Fruit fly (Drosophila melanogaster): ENCODE data around the gene ergic53.
A peak's percentile ranks its signal among the peaks of the same experiment; 100 is the strongest.

Gene ergic53

dm6 chr3L:8557018-8557417 lies 22.2 kb downstream of the ergic53 start:
- TF ChIP-seq nerfin-1 (tag; optimal IDR thresholded peaks at IDR 0.05) (peak; percentile 78), Deaf1 (tag; optimal IDR thresholded peaks at IDR 0.05) (peak; percentile 24), CG31365 (tag; optimal IDR thresholded peaks at IDR 0.05) (no peak), ewg (GFP tag; optimal IDR thresholded peaks at IDR 0.05) (peak; percentile 74), vvl (GFP tag; IDR thresholded peaks at IDR 0.05) (no peak), tll (GFP tag; optimal IDR thresholded peaks at IDR 0.05) (peak in 1 of 2 experiments; percentile 28), cg (GFP tag; optimal IDR thresholded peaks at IDR 0.05) (peak; percentile 36), ranshi (GFP tag; IDR thresholded peaks at IDR 0.05) (no peak), Nf-YC (tag; optimal IDR thresholded peaks at IDR 0.05) (peak; percentile 89), sens (GFP tag) (peak; percentile 28), Nf-YB (GFP tag; optimal IDR thresholded peaks at IDR 0.05) (peak; percentile 87), CG13624 (GFP tag; optimal IDR thresholded peaks at IDR 0.05) (no peak), cas (GFP tag; IDR thresholded peaks at IDR 0.05) (no peak), CG1832 (GFP tag; optimal IDR thresholded peaks at IDR 0.05) (peak; percentile 34), MTF-1 (GFP tag; optimal IDR thresholded peaks at IDR 0.05; ENCODE audit: borderline replicate concordance) (no peak), pros (GFP tag; optimal IDR thresholded peaks at IDR 0.05) (peak; percentile 68), seq (GFP tag; IDR thresholded peaks at IDR 0.05) (peak; percentile 44; the same call in 1 of the 2 replicates), stc (GFP tag; IDR thresholded peaks at IDR 0.05) (no peak)

dm6 chr3L:8559754-8560328 lies 25.1 kb downstream of the ergic53 start:
- TF ChIP-seq CG17568 (GFP tag; optimal IDR thresholded peaks at IDR 0.05): no peak
- no peak for TF ChIP-seq Hr3 (GFP tag; optimal IDR thresholded peaks at IDR 0.05)
- peak; percentile 63 to 66 for TF ChIP-seq Trl (optimal IDR thresholded peaks at IDR 0.05)
- peak; percentile 10 for TF ChIP-seq Trl (GFP tag; optimal IDR thresholded peaks at IDR 0.05)
- TF ChIP-seq CG14860 (GFP tag; IDR thresholded peaks at IDR 0.05; ENCODE audit: partially characterized antibody): peak; percentile 19; the same call in 1 of the 3 replicates
- TF ChIP-seq Rx (GFP tag; IDR thresholded peaks at IDR 0.05): no peak
- no peak for TF ChIP-seq knrl (GFP tag; IDR thresholded peaks at IDR 0.05; ENCODE audit: partially characterized antibody)
- TF ChIP-seq Ets65A (GFP tag): peak; percentile 51
- TF ChIP-seq HmgD (GFP tag; optimal IDR thresholded peaks at IDR 0.05): no peak
- peak; percentile 18 for TF ChIP-seq nerfin-1 (tag; optimal IDR thresholded peaks at IDR 0.05)
- TF ChIP-seq ewg (GFP tag; optimal IDR thresholded peaks at IDR 0.05): peak; percentile 93
- TF ChIP-seq HLHmδ (GFP tag; optimal IDR thresholded peaks at IDR 0.05): peak; percentile 23
- TF ChIP-seq Lim3 (GFP tag; IDR thresholded peaks at IDR 0.05): no peak
- no peak for TF ChIP-seq shn (GFP tag; optimal IDR thresholded peaks at IDR 0.05)
- TF ChIP-seq esg (GFP tag; conservative IDR thresholded peaks at IDR 0.05): no peak
- no peak for TF ChIP-seq ap (GFP tag; IDR thresholded peaks at IDR 0.05)
- TF ChIP-seq CG17328 (GFP tag; IDR thresholded peaks at IDR 0.05): peak; percentile 13; the same call in 1 of the 2 replicates
- TF ChIP-seq Rfx (GFP tag; IDR thresholded peaks at IDR 0.05): no peak
- TF ChIP-seq seq (GFP tag; IDR thresholded peaks at IDR 0.05): peak; percentile 88
- peak; percentile 54 for TF ChIP-seq pros (GFP tag; optimal IDR thresholded peaks at IDR 0.05)
- TF ChIP-seq Abd-B (GFP tag; optimal IDR thresholded peaks at IDR 0.05): no peak
- no peak for TF ChIP-seq CG11093 (GFP tag; IDR thresholded peaks at IDR 0.05)
- TF ChIP-seq tx (GFP tag; optimal IDR thresholded peaks at IDR 0.05): no peak
- TF ChIP-seq CTCF (GFP tag; optimal IDR thresholded peaks at IDR 0.05): peak; percentile 44
- peak; percentile 38; the same call in 1 of the 2 replicates for TF ChIP-seq chm (GFP tag; IDR thresholded peaks at IDR 0.05)
- TF ChIP-seq CG6765 (GFP tag; optimal IDR thresholded peaks at IDR 0.05): peak; percentile 6
- no peak for TF ChIP-seq Hsf (GFP tag; optimal IDR thresholded peaks at IDR 0.05)
- 0 out of 3 replicates have a peak, but pooled peaks have one; percentile 35 for TF ChIP-seq ase (GFP tag; IDR thresholded peaks at IDR 0.05)
- TF ChIP-seq Adf1 (GFP tag; IDR thresholded peaks at IDR 0.05): peak; percentile 64; the same call in 1 of the 2 replicates
- peak; percentile 82 for TF ChIP-seq Med (GFP tag)
- peak; percentile 33 for TF ChIP-seq Deaf1 (tag; optimal IDR thresholded peaks at IDR 0.05)
- TF ChIP-seq CG5245 (GFP tag; optimal IDR thresholded peaks at IDR 0.05): no peak

All from whole organism, embryonic.